1 fruit fly cellular context compared by ENCODE assay signal in the genomic region with DNA sequence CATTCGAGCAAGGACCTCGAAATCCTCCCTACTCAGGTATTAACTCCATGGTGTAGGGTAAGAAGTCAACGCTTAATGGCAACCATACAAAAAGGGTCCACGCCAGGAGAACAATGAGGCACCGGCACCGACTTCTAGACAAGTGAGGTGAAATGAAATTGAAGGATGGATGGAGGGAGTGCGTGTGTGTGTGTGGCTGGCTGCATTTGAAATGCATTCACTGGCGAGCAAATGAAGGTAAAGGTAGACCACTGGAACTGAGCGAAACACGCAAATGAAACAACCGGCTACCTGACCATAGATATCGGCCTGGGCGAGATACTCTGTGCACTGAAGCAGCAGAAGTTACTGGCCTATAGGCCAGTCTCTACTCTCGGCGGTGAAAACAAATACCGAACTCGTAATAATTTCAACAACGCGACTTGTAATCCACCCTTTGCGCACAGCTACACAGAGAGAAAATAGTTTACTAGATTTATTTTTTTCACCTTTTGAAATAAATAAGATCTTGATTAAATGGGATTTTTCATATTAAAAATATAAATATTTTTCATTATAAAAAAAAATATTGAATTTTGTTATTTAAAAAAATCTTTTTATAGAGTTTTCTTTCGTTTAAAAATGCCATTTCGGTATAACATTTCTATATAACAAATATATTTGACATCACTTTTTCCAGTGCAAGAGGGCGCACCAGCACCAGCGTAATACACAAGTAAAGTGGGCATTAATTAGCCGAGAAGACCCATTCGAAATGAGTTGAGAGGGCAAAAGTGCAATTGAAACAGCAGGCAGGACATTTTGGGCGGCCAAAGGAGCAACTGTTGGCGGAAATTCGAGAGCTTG.
TF ChIP-seq lines count a peak whose summit lies in the region.

No protein-coding gene starts in this region.

TF ChIP-seq in whole organism, embryonic, 481 proteins besides CTCF, POLR2A, EP300 and RAD21 (continued from another document and continues in another):
- TF ChIP-seq danr (GFP tag; IDR thresholded peaks at IDR 0.05; lab: Robert Waterston, UW) (no peak; the same call in none of the 2 replicates), jigr1 (GFP tag; IDR thresholded peaks at IDR 0.05; lab: Robert Waterston, UW) (peak; percentile 45; the same call in 1 of the 3 replicates), CG32772 (GFP tag; IDR thresholded peaks at IDR 0.05; lab: Robert Waterston, UW) (no peak), CG9727 (GFP tag; optimal IDR thresholded peaks at IDR 0.05; lab: Kevin White, UChicago) (peak; percentile 89), Ptx1 (GFP tag; IDR thresholded peaks at IDR 0.05; lab: Robert Waterston, UW) (peak; percentile 94), Dip3 (GFP tag; optimal IDR thresholded peaks at IDR 0.05; lab: Kevin White, UChicago) (no peak), Rfx (GFP tag; IDR thresholded peaks at IDR 0.05; lab: Robert Waterston, UW) (peak; percentile 79), cwo (GFP tag; optimal IDR thresholded peaks at IDR 0.05; lab: Kevin White, UChicago) (peak; percentile 30), CG2129 (GFP tag; IDR thresholded peaks at IDR 0.05; lab: Robert Waterston, UW; ENCODE audit: partially characterized antibody) (no peak), pita (GFP tag; optimal IDR thresholded peaks at IDR 0.05; lab: Kevin White, UChicago) (no peak), pb (GFP tag; optimal IDR thresholded peaks at IDR 0.05; lab: Kevin White, UChicago) (no peak), disco-r (GFP tag; optimal IDR thresholded peaks at IDR 0.05; lab: Kevin White, UChicago) (no peak), CG31365 (tag; optimal IDR thresholded peaks at IDR 0.05; lab: Kevin White, UChicago) (no peak), CG4730 (GFP tag; IDR thresholded peaks at IDR 0.05; lab: Robert Waterston, UW) (no peak), tll (GFP tag; optimal IDR thresholded peaks at IDR 0.05; lab: Kevin White, UChicago) (peak in 1 of 2 experiments; percentile 96), NFAT (GFP tag; IDR thresholded peaks at IDR 0.05; lab: Robert Waterston, UW) (no peak), CoRest (tag; optimal IDR thresholded peaks at IDR 0.05; lab: Kevin White, UChicago) (peak; percentile 90), CG1233 (GFP tag; optimal IDR thresholded peaks at IDR 0.05; lab: Kevin White, UChicago) (peak; percentile 50), Tbp (GFP tag; optimal IDR thresholded peaks at IDR 0.05; lab: Kevin White, UChicago) (no peak), Optix (GFP tag; IDR thresholded peaks at IDR 0.05; lab: Robert Waterston, UW) (peak; percentile 61; the same call in 1 of the 3 replicates), CG17568 (GFP tag; optimal IDR thresholded peaks at IDR 0.05; lab: Kevin White, UChicago) (no peak), sob (GFP tag; IDR thresholded peaks at IDR 0.05; lab: Robert Waterston, UW) (peak; percentile 84), CG6854 (GFP tag; optimal IDR thresholded peaks at IDR 0.05; lab: Kevin White, UChicago) (peak; percentile 41), otp (GFP tag; IDR thresholded peaks at IDR 0.05; lab: Robert Waterston, UW) (0 out of 3 replicates have a peak, but pooled peaks have one; percentile 18), BEAF-32 (GFP tag; optimal IDR thresholded peaks at IDR 0.05; lab: Kevin White, UChicago) (no peak), B-H2 (GFP tag; optimal IDR thresholded peaks at IDR 0.05; lab: Kevin White, UChicago) (no peak), Sry-β (GFP tag; optimal IDR thresholded peaks at IDR 0.05; lab: Kevin White, UChicago) (peak; percentile 26), D19B (GFP tag; optimal IDR thresholded peaks at IDR 0.05; lab: Kevin White, UChicago) (no peak), Vsx1 (GFP tag; optimal IDR thresholded peaks at IDR 0.05; lab: Kevin White, UChicago) (peak; percentile 72), CG1647 (GFP tag; optimal IDR thresholded peaks at IDR 0.05; lab: Kevin White, UChicago) (no peak), ci (GFP tag; IDR thresholded peaks at IDR 0.05; lab: Robert Waterston, UW) (peak; percentile 88), CG3847 (GFP tag; IDR thresholded peaks at IDR 0.05; lab: Robert Waterston, UW) (peak; percentile 80), CG14860 (GFP tag; IDR thresholded peaks at IDR 0.05; lab: Robert Waterston, UW; ENCODE audit: partially characterized antibody) (no peak), CG10431 (GFP tag; optimal IDR thresholded peaks at IDR 0.05; lab: Kevin White, UChicago) (peak; percentile 23), CG10274 (GFP tag; optimal IDR thresholded peaks at IDR 0.05; lab: Kevin White, UChicago) (no peak), eyg (GFP tag; optimal IDR thresholded peaks at IDR 0.05; lab: Kevin White, UChicago) (no peak), kni (GFP tag; optimal IDR thresholded peaks at IDR 0.05; lab: Kevin White, UChicago) (peak; percentile 55), CG18599 (GFP tag; optimal IDR thresholded peaks at IDR 0.05; lab: Kevin White, UChicago) (no peak), dm (GFP tag; optimal IDR thresholded peaks at IDR 0.05; lab: Kevin White, UChicago) (no peak), stc (GFP tag; IDR thresholded peaks at IDR 0.05; lab: Robert Waterston, UW) (peak; percentile 31; the same call in 1 of the 2 replicates), Camta (GFP tag; optimal IDR thresholded peaks at IDR 0.05; lab: Kevin White, UChicago) (peak; percentile 13), zen (tag; optimal IDR thresholded peaks at IDR 0.05; lab: Kevin White, UChicago) (peak; percentile 66), NC2α (GFP tag; optimal IDR thresholded peaks at IDR 0.05; lab: Kevin White, UChicago) (no peak), B-H1 (GFP tag; IDR thresholded peaks at IDR 0.05; lab: Robert Waterston, UW) (no peak; the same call in 2 of the 3 replicates), Taf1 (GFP tag; IDR thresholded peaks at IDR 0.05; lab: Robert Waterston, UW) (0 out of 2 replicates have a peak, but pooled peaks have one; percentile 6), Stat92E (GFP tag; optimal IDR thresholded peaks at IDR 0.05; lab: Kevin White, UChicago) (no peak), crp (GFP tag; optimal IDR thresholded peaks at IDR 0.05; lab: Kevin White, UChicago) (peak in 1 of 2 experiments; percentile 11), CG15269 (tag; optimal IDR thresholded peaks at IDR 0.05; lab: Kevin White, UChicago) (peak; percentile 87), CG9215 (GFP tag; IDR thresholded peaks at IDR 0.05; lab: Robert Waterston, UW) (no peak), CG13424 (tag; optimal IDR thresholded peaks at IDR 0.05; lab: Kevin White, UChicago) (peak; percentile 85), trem (tag; optimal IDR thresholded peaks at IDR 0.05; lab: Kevin White, UChicago) (peak; percentile 67), CG17359 (tag; optimal IDR thresholded peaks at IDR 0.05; lab: Kevin White, UChicago) (peak; percentile 64), YL-1 (GFP tag; optimal IDR thresholded peaks at IDR 0.05; lab: Kevin White, UChicago) (peak; percentile 44), dan (GFP tag; IDR thresholded peaks at IDR 0.05; lab: Robert Waterston, UW) (no peak), Hsf (GFP tag; optimal IDR thresholded peaks at IDR 0.05; lab: Kevin White, UChicago) (peak; percentile 61), Fer2 (tag; optimal IDR thresholded peaks at IDR 0.05; lab: Kevin White, UChicago) (no peak), CG12155 (GFP tag; optimal IDR thresholded peaks at IDR 0.05; lab: Kevin White, UChicago) (peak; percentile 68), CG7963 (GFP tag; IDR thresholded peaks at IDR 0.05; lab: Robert Waterston, UW; ENCODE audit: partially characterized antibody) (no peak), luna (GFP tag; optimal IDR thresholded peaks at IDR 0.05; lab: Kevin White, UChicago) (no peak), CG8089 (GFP tag; optimal IDR thresholded peaks at IDR 0.05; lab: Kevin White, UChicago) (peak; percentile 8), jing (GFP tag; optimal IDR thresholded peaks at IDR 0.05; lab: Kevin White, UChicago) (peak; percentile 30), CG31441 (GFP tag; IDR thresholded peaks at IDR 0.05; lab: Robert Waterston, UW) (peak; percentile 81), Pdp1 (GFP tag; optimal IDR thresholded peaks at IDR 0.05; lab: Kevin White, UChicago) (peak in 1 of 2 experiments; percentile 34), CG12299 (tag; optimal IDR thresholded peaks at IDR 0.05; lab: Kevin White, UChicago) (peak; percentile 65), ham (GFP tag; IDR thresholded peaks at IDR 0.05; lab: Robert Waterston, UW) (peak; percentile 55; the same call in 1 of the 2 replicates), CG8290 (GFP tag; optimal IDR thresholded peaks at IDR 0.05; lab: Kevin White, UChicago) (peak; percentile 47), CG8290 (tag; optimal IDR thresholded peaks at IDR 0.05; lab: Kevin White, UChicago) (peak in 1 of 2 experiments; percentile 1), Max (GFP tag; optimal IDR thresholded peaks at IDR 0.05; lab: Kevin White, UChicago) (peak; percentile 54), gcm2 (GFP tag; optimal IDR thresholded peaks at IDR 0.05; lab: Kevin White, UChicago) (peak; percentile 31), CG9876 (GFP tag; optimal IDR thresholded peaks at IDR 0.05; lab: Kevin White, UChicago) (no peak), Rx (GFP tag; IDR thresholded peaks at IDR 0.05; lab: Robert Waterston, UW) (no peak), CG31224 (GFP tag; IDR thresholded peaks at IDR 0.05; lab: Robert Waterston, UW) (no peak), exex (tag; optimal IDR thresholded peaks at IDR 0.05; lab: Kevin White, UChicago) (no peak), CG18011 (GFP tag; optimal IDR thresholded peaks at IDR 0.05; lab: Kevin White, UChicago) (peak; percentile 39), cas (GFP tag; IDR thresholded peaks at IDR 0.05; lab: Robert Waterston, UW) (no peak), CG17328 (GFP tag; IDR thresholded peaks at IDR 0.05; lab: Robert Waterston, UW) (peak; percentile 81), Nf-YA (GFP tag; IDR thresholded peaks at IDR 0.05; lab: Robert Waterston, UW) (peak; percentile 59), mld (GFP tag; IDR thresholded peaks at IDR 0.05; lab: Robert Waterston, UW; ENCODE audit: partially characterized antibody) (no peak), CG12071 (GFP tag; optimal IDR thresholded peaks at IDR 0.05; lab: Kevin White, UChicago) (no peak), bigmax (GFP tag; optimal IDR thresholded peaks at IDR 0.05; lab: Kevin White, UChicago) (no peak), ash1 (GFP tag; optimal IDR thresholded peaks at IDR 0.05; lab: Kevin White, UChicago) (no peak), dati (GFP tag; IDR thresholded peaks at IDR 0.05; lab: Robert Waterston, UW) (no peak), Fer1 (GFP tag; optimal IDR thresholded peaks at IDR 0.05; lab: Kevin White, UChicago) (peak; percentile 51), CG8478 (optimal IDR thresholded peaks at IDR 0.05; lab: Kevin White, UChicago) (no peak), Ets97D (GFP tag; optimal IDR thresholded peaks at IDR 0.05; lab: Kevin White, UChicago) (peak; percentile 1), lov (optimal IDR thresholded peaks at IDR 0.05; lab: Kevin White, UChicago) (no peak), lov (GFP tag; IDR thresholded peaks at IDR 0.05; lab: Robert Waterston, UW) (no peak), chn (GFP tag; optimal IDR thresholded peaks at IDR 0.05; lab: Kevin White, UChicago) (peak; percentile 26), CG14441 (GFP tag; IDR thresholded peaks at IDR 0.05; lab: Robert Waterston, UW) (no peak), sens (GFP tag; lab: Kevin White, UChicago) (peak; percentile 91), CG5180 (GFP tag; optimal IDR thresholded peaks at IDR 0.05; lab: Kevin White, UChicago) (peak; percentile 3), cg (GFP tag; optimal IDR thresholded peaks at IDR 0.05; lab: Kevin White, UChicago) (no peak), psq (GFP tag; optimal IDR thresholded peaks at IDR 0.05; lab: Kevin White, UChicago) (peak; percentile 47), amos (GFP tag; IDR thresholded peaks at IDR 0.05; lab: Robert Waterston, UW; ENCODE audit: partially characterized antibody) (no peak), dmrt11E (tag; optimal IDR thresholded peaks at IDR 0.05; lab: Kevin White, UChicago) (peak; percentile 94), CG15514 (GFP tag; optimal IDR thresholded peaks at IDR 0.05; lab: Kevin White, UChicago) (no peak), cad (GFP tag; optimal IDR thresholded peaks at IDR 0.05; lab: Kevin White, UChicago) (no peak), Nf-YB (GFP tag; optimal IDR thresholded peaks at IDR 0.05; lab: Kevin White, UChicago) (peak; percentile 72), cato (GFP tag; optimal IDR thresholded peaks at IDR 0.05; lab: Kevin White, UChicago; ENCODE audit: borderline replicate concordance) (peak; percentile 79), Neu2 (GFP tag; optimal IDR thresholded peaks at IDR 0.05; lab: Kevin White, UChicago; ENCODE audit: borderline replicate concordance) (no peak), CG2889 (GFP tag; IDR thresholded peaks at IDR 0.05; lab: Robert Waterston, UW) (0 out of 3 replicates have a peak, but pooled peaks have one; percentile 44), CG15011 (GFP tag; optimal IDR thresholded peaks at IDR 0.05; lab: Kevin White, UChicago) (no peak), corto (GFP tag; optimal IDR thresholded peaks at IDR 0.05; lab: Kevin White, UChicago) (no peak), Med (GFP tag; lab: Kevin White, UChicago) (peak; percentile 71), crc (GFP tag; optimal IDR thresholded peaks at IDR 0.05; lab: Kevin White, UChicago) (no peak), TFAM (GFP tag; optimal IDR thresholded peaks at IDR 0.05; lab: Kevin White, UChicago) (no peak), Sin3A (optimal IDR thresholded peaks at IDR 0.05; lab: Kevin White, UChicago) (no peak), insv (GFP tag; optimal IDR thresholded peaks at IDR 0.05; lab: Kevin White, UChicago) (peak in 1 of 2 experiments; percentile 50), Hr39 (optimal IDR thresholded peaks at IDR 0.05; lab: Kevin White, UChicago) (no peak), CG7786 (GFP tag; optimal IDR thresholded peaks at IDR 0.05; lab: Kevin White, UChicago) (peak; percentile 9), sc (optimal IDR thresholded peaks at IDR 0.05; lab: Kevin White, UChicago) (no peak), sc (GFP tag; optimal IDR thresholded peaks at IDR 0.05; lab: Kevin White, UChicago) (peak; percentile 85), tio (GFP tag; optimal IDR thresholded peaks at IDR 0.05; lab: Kevin White, UChicago) (peak; percentile 88), pzg (GFP tag; optimal IDR thresholded peaks at IDR 0.05; lab: Kevin White, UChicago) (no peak), Gug (GFP tag; IDR thresholded peaks at IDR 0.05; lab: Robert Waterston, UW) (no peak), CG10366 (GFP tag; IDR thresholded peaks at IDR 0.05; lab: Robert Waterston, UW) (peak; percentile 84), ATbp (GFP tag; optimal IDR thresholded peaks at IDR 0.05; lab: Kevin White, UChicago) (peak; percentile 81), CG6765 (GFP tag; optimal IDR thresholded peaks at IDR 0.05; lab: Kevin White, UChicago) (peak; percentile 6), CG16813 (GFP tag; IDR thresholded peaks at IDR 0.05; lab: Robert Waterston, UW; ENCODE audit: partially characterized antibody) (no peak), ind (GFP tag; optimal IDR thresholded peaks at IDR 0.05; lab: Kevin White, UChicago) (peak; percentile 27), CG17802 (tag; optimal IDR thresholded peaks at IDR 0.05; lab: Kevin White, UChicago) (no peak), CG2712 (tag; optimal IDR thresholded peaks at IDR 0.05; lab: Kevin White, UChicago) (peak; percentile 92)
